Fruit fly (Drosophila melanogaster) whole organism, embryonic: ENCODE measurements around the gene CG15880.

ENCODE experiments used
- Atf6 ChIP-seq: fragments of 200-800 bp; sonication (Bioruptor generic); IDR thresholded peaks from 2 replicates; pipeline ENCODE4 v1.3.6; 2022; ENCODE audit warnings: missing biosample characterization, missing genetic modification characterization
- CG10209 ChIP-seq: fragments of 200-800 bp; sonication (Bioruptor generic); optimal IDR thresholded peaks from 3 replicates; lab custom pipeline; 2017; ENCODE audit warnings: missing biosample characterization, mild to moderate bottlenecking, missing genetic modification characterization, missing genetic modification reagents
- CG10274 ChIP-seq: fragments of 200-800 bp; sonication (Bioruptor generic); optimal IDR thresholded peaks from 3 replicates; lab custom pipeline; 2017; ENCODE audit warnings: missing biosample characterization, mild to moderate bottlenecking, missing genetic modification characterization
- CG10366 ChIP-seq: fragments of 200-800 bp; sonication (Bioruptor generic); IDR thresholded peaks from 2 replicates; pipeline ENCODE4 v1.3.6; 2022; ENCODE audit warnings: missing biosample characterization, missing genetic modification characterization
- CG10462 ChIP-seq: fragments of 200-800 bp; sonication (Bioruptor generic); optimal IDR thresholded peaks from 2 replicates; lab custom pipeline; 2016; ENCODE audit warnings: missing biosample characterization, missing genetic modification characterization
- CG11093 ChIP-seq: fragments of 200-800 bp; sonication (Bioruptor generic); IDR thresholded peaks from 3 replicates; pipeline ENCODE4 v1.3.6; 2022; ENCODE audit warnings: missing biosample characterization, missing genetic modification characterization
- CG11456 ChIP-seq: fragments of 200-800 bp; sonication (Bioruptor generic); IDR thresholded peaks from 3 replicates; pipeline ENCODE4 v1.3.6; 2022; ENCODE audit warnings: missing biosample characterization, missing genetic modification characterization
- CG12071 ChIP-seq: fragments of 200-800 bp; sonication (Bioruptor generic); optimal IDR thresholded peaks from 3 replicates; lab custom pipeline; 2018; ENCODE audit warnings: missing biosample characterization, mild to moderate bottlenecking, missing genetic modification characterization
- CG1233 ChIP-seq: fragments of 200-800 bp; sonication (Bioruptor generic); optimal IDR thresholded peaks from 4 replicates; lab custom pipeline; 2018; ENCODE audit warnings: missing biosample characterization, mild to moderate bottlenecking, missing genetic modification characterization
- CG15514 ChIP-seq: fragments of 200-800 bp; sonication (Bioruptor generic); optimal IDR thresholded peaks from 3 replicates; lab custom pipeline; 2017; ENCODE audit warnings: missing biosample characterization, missing genetic modification characterization, mild to moderate bottlenecking, moderate library complexity, missing genetic modification reagents
- CG17912 ChIP-seq: fragments of 200-800 bp; sonication (Bioruptor generic); optimal IDR thresholded peaks from 2 replicates; lab custom pipeline; 2018; ENCODE audit warnings: missing biosample characterization, mild to moderate bottlenecking, missing genetic modification characterization
- CG18011 ChIP-seq: fragments of 200-800 bp; sonication (Bioruptor generic); optimal IDR thresholded peaks from 2 replicates; lab custom pipeline; 2017; ENCODE audit warnings: missing biosample characterization, missing genetic modification characterization, mild to moderate bottlenecking, moderate library complexity, missing genotype
- CG18476 ChIP-seq: fragments of 200-800 bp; sonication (Bioruptor generic); optimal IDR thresholded peaks from 2 replicates; lab custom pipeline; 2016; ENCODE audit warnings: missing biosample characterization, mild to moderate bottlenecking, missing genetic modification characterization
- CG18599 ChIP-seq: fragments of 200-800 bp; sonication (Bioruptor generic); optimal IDR thresholded peaks from 3 replicates; lab custom pipeline; 2017; ENCODE audit warnings: missing biosample characterization, missing genetic modification characterization, mild to moderate bottlenecking, moderate library complexity, missing genetic modification reagents
- CG2199 ChIP-seq: fragments of 200-800 bp; sonication (Bioruptor generic); IDR thresholded peaks from 3 replicates; pipeline ENCODE4 v1.3.6; 2022; ENCODE audit warnings: missing biosample characterization, missing genetic modification characterization
- CG31224 ChIP-seq: fragments of 200-800 bp; sonication (Bioruptor generic); IDR thresholded peaks from 2 replicates; pipeline ENCODE4 v1.3.6; 2022; ENCODE audit warnings: missing biosample characterization, missing genetic modification characterization
- CG3407 ChIP-seq: fragments of 200-800 bp; sonication (Bioruptor generic); optimal IDR thresholded peaks from 2 replicates; lab custom pipeline; 2018; ENCODE audit warnings: missing biosample characterization, mild to moderate bottlenecking, missing genetic modification characterization
- CG4404 ChIP-seq: fragments of 200-800 bp; sonication (Bioruptor generic); IDR thresholded peaks from 2 replicates; pipeline ENCODE4 v1.3.6; 2022; ENCODE audit warnings: missing biosample characterization, missing genetic modification characterization
- CG4820 ChIP-seq: fragments of 200-800 bp; sonication (Bioruptor generic); optimal IDR thresholded peaks from 3 replicates; lab custom pipeline; 2016; ENCODE audit warnings: missing biosample characterization, missing genetic modification characterization
- CG6854 ChIP-seq: fragments of 200-800 bp; sonication (Bioruptor generic); optimal IDR thresholded peaks from 3 replicates; lab custom pipeline; 2017; ENCODE audit warnings: missing biosample characterization, mild to moderate bottlenecking, missing genetic modification characterization
- CG9609 ChIP-seq: fragments of 200-800 bp; sonication (Bioruptor generic); optimal IDR thresholded peaks from 3 replicates; lab custom pipeline; 2016; ENCODE audit warnings: missing biosample characterization, missing genetic modification characterization
- CG9876 ChIP-seq: fragments of 200-800 bp; sonication (Bioruptor generic); optimal IDR thresholded peaks from 2 replicates; lab custom pipeline; 2016; ENCODE audit warnings: missing biosample characterization, missing genetic modification characterization
- Dip3 ChIP-seq: fragments of 200-800 bp; sonication (Bioruptor generic); optimal IDR thresholded peaks from 3 replicates; lab custom pipeline; 2016; ENCODE audit warnings: missing biosample characterization, missing genetic modification characterization
- Dref ChIP-seq: fragments of 200-800 bp; sonication (Bioruptor generic); IDR thresholded peaks from 2 replicates; pipeline ENCODE4 v1.3.6; 2022; ENCODE audit warnings: missing biosample characterization, missing genetic modification characterization
- Hr78 ChIP-seq, 2 experiments: fragments of 200-800 bp in 1 of 2; fragments of >200 bp in 1 of 2; sonication (Bioruptor generic) in 1 of 2; optimal IDR thresholded peaks; 2 replicates each; lab custom pipeline; 2017 to 2019; ENCODE audit warnings: missing biosample characterization in 2 of 2, missing genetic modification characterization in 2 of 2, mild to moderate bottlenecking in 1 of 2, moderate library complexity in 1 of 2
- Med ChIP-seq: fragments of 200-800 bp; sonication (Bioruptor generic); peaks from one replicate; lab custom pipeline; 2016; ENCODE audit warnings: missing biosample characterization, missing genetic modification characterization, mild to moderate bottlenecking, inconsistent platforms, moderate library complexity
- Nf-YB ChIP-seq: fragments of 200-800 bp; sonication (Bioruptor generic); optimal IDR thresholded peaks from 3 replicates; lab custom pipeline; 2019; ENCODE audit warnings: missing biosample characterization, mild to moderate bottlenecking, missing genetic modification characterization, moderate library complexity
- Ptx1 ChIP-seq: fragments of 200-800 bp; sonication (Bioruptor generic); IDR thresholded peaks from 2 replicates; pipeline ENCODE4 v1.3.6; 2022; ENCODE audit warnings: missing biosample characterization, missing genetic modification characterization
- Scr ChIP-seq: fragments of 200-800 bp; sonication (Bioruptor generic); IDR thresholded peaks from 2 replicates; pipeline ENCODE4 v1.3.6; 2022; ENCODE audit warnings: missing biosample characterization, missing genetic modification characterization; ENCODE audit not compliant: partially characterized antibody
- Sin3A ChIP-seq: fragments of >200 bp; optimal IDR thresholded peaks from 2 replicates; lab custom pipeline; 2018
- Sry-δ ChIP-seq: fragments of 200-800 bp; sonication (Bioruptor generic); optimal IDR thresholded peaks from 2 replicates; lab custom pipeline; 2016; ENCODE audit warnings: missing biosample characterization, missing genetic modification characterization
- al ChIP-seq: fragments of 200-800 bp; sonication (Bioruptor generic); IDR thresholded peaks from 2 replicates; pipeline ENCODE4 v1.3.6; 2022; ENCODE audit warnings: missing biosample characterization, missing genetic modification characterization
- bcd ChIP-seq: fragments of 200-800 bp; sonication (Bioruptor generic); optimal IDR thresholded peaks from 2 replicates; lab custom pipeline; 2017; ENCODE audit warnings: missing biosample characterization, mild to moderate bottlenecking, missing genetic modification characterization
- bsh ChIP-seq, 2 experiments: fragments of 200-800 bp; sonication (Bioruptor generic); optimal IDR thresholded peaks; 2 replicates each; lab custom pipeline; 2017 to 2018; ENCODE audit warnings: mild to moderate bottlenecking in 2 of 2, missing biosample characterization in 2 of 2, missing genetic modification characterization in 2 of 2, moderate library complexity in 1 of 2
- exex ChIP-seq: fragments of 200-800 bp; sonication (Bioruptor generic); optimal IDR thresholded peaks from 4 replicates; lab custom pipeline; 2018; ENCODE audit warnings: missing biosample characterization, mild to moderate bottlenecking, missing genetic modification characterization, moderate library complexity
- fd102C ChIP-seq: fragments of 200-800 bp; sonication (Bioruptor generic); optimal IDR thresholded peaks from 2 replicates; lab custom pipeline; 2018; ENCODE audit warnings: missing biosample characterization, mild to moderate bottlenecking, missing genetic modification characterization, moderate library complexity
- fd96Cb ChIP-seq: fragments of 200-800 bp; sonication (Bioruptor generic); optimal IDR thresholded peaks from 2 replicates; lab custom pipeline; 2018; ENCODE audit warnings: missing biosample characterization, mild to moderate bottlenecking, missing genetic modification characterization, moderate library complexity
- gem ChIP-seq: fragments of 200-800 bp; sonication (Bioruptor generic); optimal IDR thresholded peaks from 2 replicates; lab custom pipeline; 2019; ENCODE audit warnings: missing biosample characterization, mild to moderate bottlenecking, missing genetic modification characterization, moderate library complexity
- grn ChIP-seq: fragments of 200-800 bp; sonication (Bioruptor generic); optimal IDR thresholded peaks from 3 replicates; lab custom pipeline; 2017; ENCODE audit warnings: missing biosample characterization, missing genetic modification characterization
- gt ChIP-seq: fragments of 200-800 bp; sonication (Bioruptor generic); IDR thresholded peaks from 2 replicates; pipeline ENCODE4 v1.3.6; 2022; ENCODE audit warnings: missing biosample characterization, missing genetic modification characterization
- her ChIP-seq: fragments of 200-800 bp; sonication (Bioruptor generic); optimal IDR thresholded peaks from 2 replicates; lab custom pipeline; 2016; ENCODE audit warnings: missing biosample characterization, missing genetic modification characterization
- kah ChIP-seq: fragments of 200-800 bp; sonication (Bioruptor generic); optimal IDR thresholded peaks from 2 replicates; lab custom pipeline; 2018; ENCODE audit warnings: missing biosample characterization, mild to moderate bottlenecking, missing genetic modification characterization
- mirr ChIP-seq: fragments of 200-800 bp; sonication (Bioruptor generic); optimal IDR thresholded peaks from 3 replicates; lab custom pipeline; 2018; ENCODE audit warnings: missing biosample characterization, mild to moderate bottlenecking, missing genetic modification characterization
- nom ChIP-seq: fragments of 200-800 bp; sonication (Bioruptor generic); optimal IDR thresholded peaks from 2 replicates; lab custom pipeline; 2017; ENCODE audit warnings: missing biosample characterization, missing genetic modification characterization, mild to moderate bottlenecking, moderate library complexity, missing genetic modification reagents
- sug ChIP-seq: fragments of 200-800 bp; optimal IDR thresholded peaks from 2 replicates; lab custom pipeline; 2019; ENCODE audit warnings: missing biosample characterization, mild to moderate bottlenecking, missing genetic modification characterization, moderate library complexity
- tx ChIP-seq: fragments of 200-800 bp; sonication (Bioruptor generic); optimal IDR thresholded peaks from 2 replicates; lab custom pipeline; 2016; ENCODE audit warnings: missing biosample characterization, missing genetic modification characterization
- z ChIP-seq: fragments of 200-800 bp; sonication (Bioruptor generic); IDR thresholded peaks from 3 replicates; pipeline ENCODE4 v1.3.6; 2022; ENCODE audit warnings: missing biosample characterization, missing genetic modification characterization

Gene CG15880

dm6 chr2L:840716-841115, 23.0 kb upstream of the CG15880 start (continued):
- TF ChIP-seq CG3407 (GFP tag; lab: Kevin White, UChicago) (no peak), al (GFP tag; lab: Robert Waterston, UW) (no peak), nom (peak; percentile 38), Sry-δ (GFP tag; lab: Kevin White, UChicago) (no peak), CG6854 (no peak), fd102C (GFP tag; lab: Kevin White, UChicago) (no peak), CG18011 (no peak), CG12071 (GFP tag; lab: Kevin White, UChicago) (no peak)

dm6 chr2L:840022-840421, 22.3 kb upstream of the CG15880 start:
- peak in 1 of 2 experiments; percentile 84 for TF ChIP-seq Hr78 (GFP tag; optimal IDR thresholded peaks at IDR 0.05; lab: Kevin White, UChicago)
- TF ChIP-seq CG11093 (GFP tag; lab: Robert Waterston, UW): no peak
- TF ChIP-seq, all 482 proteins: peak for 1

dm6 chr2L:838786-839185, 21.0 kb upstream of the CG15880 start:
- TF ChIP-seq mirr (GFP tag; lab: Kevin White, UChicago): peak; percentile 62
- peak; percentile 22 for TF ChIP-seq grn
- TF ChIP-seq CG18599 (GFP tag; lab: Kevin White, UChicago): peak; percentile 3
- no peak for TF ChIP-seq gem (tag; lab: Kevin White, UChicago)
- TF ChIP-seq CG10274 (GFP tag; lab: Kevin White, UChicago): no peak
- no peak for TF ChIP-seq kah
- TF ChIP-seq Nf-YB (GFP tag; lab: Kevin White, UChicago): no peak
- TF ChIP-seq sug (tag; lab: Kevin White, UChicago): peak; percentile 29
- TF ChIP-seq exex: peak; percentile 97
- TF ChIP-seq Med (GFP tag; lab: Kevin White, UChicago): peak; percentile 3

- TF ChIP-seq CG2199 (GFP tag; lab: Robert Waterston, UW) (no peak), z (GFP tag; lab: Robert Waterston, UW) (no peak), CG10209 (GFP tag; lab: Kevin White, UChicago) (no peak), CG1233 (GFP tag; lab: Kevin White, UChicago) (no peak), Dref (no peak), CG9609 (GFP tag; lab: Kevin White, UChicago) (peak; percentile 35), her (GFP tag; lab: Kevin White, UChicago) (no peak), Atf6 (peak; percentile 27; the same call in 1 of the 2 replicates), fd96Cb (tag; lab: Kevin White, UChicago) (peak; percentile 34), Dip3 (peak; percentile 28), tx (GFP tag; lab: Kevin White, UChicago) (no peak), gt (no peak), CG15514 (no peak), Scr (GFP tag; lab: Robert Waterston, UW) (no peak), CG4820 (GFP tag; lab: Kevin White, UChicago) (no peak), CG11456 (GFP tag; lab: Robert Waterston, UW) (0 out of 3 replicates have a peak, but pooled peaks have one; percentile 37), bcd (GFP tag; lab: Kevin White, UChicago) (no peak), bsh (GFP tag; optimal IDR thresholded peaks at IDR 0.05; lab: Kevin White, UChicago) (peak; percentile 15 to 75), CG10462 (GFP tag; lab: Kevin White, UChicago) (no peak), Ptx1 (GFP tag; lab: Robert Waterston, UW) (0 out of 2 replicates have a peak, but pooled peaks have one; percentile 9), CG4404 (GFP tag; lab: Robert Waterston, UW) (no peak), Sin3A (lab: Kevin White, UChicago) (no peak), CG31224 (GFP tag; lab: Robert Waterston, UW) (no peak), CG10366 (0 out of 2 replicates have a peak, but pooled peaks have one; percentile 14), CG17912 (GFP tag; lab: Kevin White, UChicago) (no peak), CG9876 (GFP tag; lab: Kevin White, UChicago) (peak; percentile 54), CG18476 (GFP tag; lab: Kevin White, UChicago) (no peak), CG18599 (GFP tag; lab: Kevin White, UChicago) (no peak)
Measured at dm6 chr2L:837989-838388, 20.2 kb upstream of the CG15880 start.
